Worm (Caenorhabditis elegans): ENCODE data around the gene ZK856.19.

- TF ChIP-seq ceh-13 (GFP tag; optimal IDR thresholded peaks at IDR 0.05): no peak
- TF ChIP-seq sea-1 (GFP tag; conservative IDR thresholded peaks at IDR 0.05): no peak
- no peak for TF ChIP-seq F13C5.2 (tag; optimal IDR thresholded peaks at IDR 0.05)
- no peak for TF ChIP-seq pes-1 (GFP tag; IDR thresholded peaks at IDR 0.05)
- TF ChIP-seq ama-1 (optimal IDR thresholded peaks at IDR 0.05): no peak
- TF ChIP-seq B0310.2 (tag; optimal IDR thresholded peaks at IDR 0.05): no peak
- no peak for TF ChIP-seq flt-1 (GFP tag; IDR thresholded peaks at IDR 0.05)
- no peak for TF ChIP-seq aly-1 (tag; optimal IDR thresholded peaks at IDR 0.05)
- no peak for TF ChIP-seq hnd-1 (tag; optimal IDR thresholded peaks at IDR 0.05)
- no peak for TF ChIP-seq tra-4 (tag; optimal IDR thresholded peaks at IDR 0.05)
- no peak for TF ChIP-seq hmbx-1 (tag; optimal IDR thresholded peaks at IDR 0.05)
- no peak for TF ChIP-seq hmg-4 (GFP tag; optimal IDR thresholded peaks at IDR 0.05)
- no peak for TF ChIP-seq tbx-11 (GFP tag; IDR thresholded peaks at IDR 0.05)
Measured at ce11 chrV:10166368-10166767, 38.3 kb downstream of the ZK856.19 start, which contains the start of gene C51E3.6.

Data from whole organism, early embryonic.